Fruit fly (Drosophila melanogaster) whole organism, prepupa: Measurements from ENCODE around the gene CG13309.

Experiments used
- Blimp-1 ChIP-seq: fragments of 200-800 bp; sonication (Bioruptor generic); optimal IDR thresholded peaks from 3 replicates; lab custom pipeline; 2017; ENCODE audit warnings: missing biosample characterization, missing genetic modification characterization, mild to moderate bottlenecking, moderate library complexity, missing genetic modification reagents
- CG10631 ChIP-seq: fragments of 200-800 bp; sonication (Bioruptor generic); optimal IDR thresholded peaks from 2 replicates; lab custom pipeline; 2016; ENCODE audit warnings: missing biosample characterization, missing genetic modification characterization
- CG10669 ChIP-seq: fragments of 200-800 bp; sonication (Bioruptor generic); optimal IDR thresholded peaks from 3 replicates; lab custom pipeline; 2018; ENCODE audit warnings: missing biosample characterization, mild to moderate bottlenecking, missing genetic modification characterization, moderate library complexity
- CG11294 ChIP-seq: fragments of 200-800 bp; sonication (Bioruptor generic); IDR thresholded peaks from 2 replicates; pipeline ENCODE4 v1.3.6; 2022; ENCODE audit warnings: missing biosample characterization, missing genetic modification characterization
- CG11902 ChIP-seq: fragments of 200-800 bp; sonication (Bioruptor generic); optimal IDR thresholded peaks from 3 replicates; lab custom pipeline; 2016; ENCODE audit warnings: missing biosample characterization, missing genetic modification characterization
- CG15336 ChIP-seq: fragments of 200-800 bp; sonication (Bioruptor generic); IDR thresholded peaks from 2 replicates; pipeline ENCODE4 v1.3.6; 2022; ENCODE audit warnings: missing biosample characterization, missing genetic modification characterization
- CG1621 ChIP-seq: fragments of 200-800 bp; sonication (Bioruptor generic); optimal IDR thresholded peaks from 3 replicates; lab custom pipeline; 2018; ENCODE audit warnings: missing biosample characterization, mild to moderate bottlenecking, missing genetic modification characterization
- CG16779 ChIP-seq: fragments of 200-800 bp; sonication (Bioruptor generic); optimal IDR thresholded peaks from 3 replicates; lab custom pipeline; 2017; ENCODE audit warnings: missing biosample characterization, mild to moderate bottlenecking, missing genetic modification characterization
- CG3032 ChIP-seq: fragments of 200-800 bp; optimal IDR thresholded peaks from 2 replicates; lab custom pipeline; 2019; ENCODE audit warnings: missing biosample characterization, mild to moderate bottlenecking, missing genetic modification characterization, moderate library complexity
- CG31627 ChIP-seq: fragments of 200-800 bp; sonication (Bioruptor generic); optimal IDR thresholded peaks from 3 replicates; lab custom pipeline; 2016; ENCODE audit warnings: missing biosample characterization, missing genetic modification characterization
- CG32006 ChIP-seq: fragments of 200-800 bp; sonication (Bioruptor generic); optimal IDR thresholded peaks from 3 replicates; lab custom pipeline; 2017; ENCODE audit warnings: missing biosample characterization, mild to moderate bottlenecking, missing genetic modification characterization
- CG34406 ChIP-seq: fragments of 200-800 bp; sonication (Bioruptor generic); optimal IDR thresholded peaks from 3 replicates; lab custom pipeline; 2016; ENCODE audit warnings: missing biosample characterization, missing genetic modification characterization
- CG3919 ChIP-seq: fragments of 200-800 bp; sonication (Bioruptor generic); optimal IDR thresholded peaks from 3 replicates; lab custom pipeline; 2016; ENCODE audit warnings: missing biosample characterization, missing genetic modification characterization
- CG4318 ChIP-seq: fragments of 200-800 bp; sonication (Bioruptor generic); optimal IDR thresholded peaks from 3 replicates; lab custom pipeline; 2017; ENCODE audit warnings: missing biosample characterization, mild to moderate bottlenecking, missing genetic modification characterization
- CG6276 ChIP-seq: fragments of 200-800 bp; sonication (Bioruptor generic); optimal IDR thresholded peaks from 2 replicates; lab custom pipeline; 2017; ENCODE audit warnings: missing biosample characterization, mild to moderate bottlenecking, missing genetic modification characterization
- CG6792 ChIP-seq: fragments of 200-800 bp; sonication (Bioruptor generic); optimal IDR thresholded peaks from 3 replicates; lab custom pipeline; 2016; ENCODE audit warnings: missing biosample characterization, missing genetic modification characterization
- CG6808 ChIP-seq: fragments of 200-800 bp; sonication (Bioruptor generic); optimal IDR thresholded peaks from 3 replicates; lab custom pipeline; 2017; ENCODE audit warnings: missing biosample characterization, missing genetic modification characterization, mild to moderate bottlenecking, moderate library complexity, missing genetic modification reagents
- CG6854 ChIP-seq: fragments of 200-800 bp; sonication (Bioruptor generic); optimal IDR thresholded peaks from 2 replicates; lab custom pipeline; 2017; ENCODE audit warnings: missing biosample characterization, mild to moderate bottlenecking, missing genetic modification characterization
- CG7368 ChIP-seq: fragments of 200-800 bp; sonication (Bioruptor generic); optimal IDR thresholded peaks from 3 replicates; lab custom pipeline; 2016; ENCODE audit warnings: missing biosample characterization, missing genetic modification characterization
- CG8119 ChIP-seq: fragments of 200-800 bp; sonication (Bioruptor generic); IDR thresholded peaks from 3 replicates; pipeline ENCODE4 v1.3.6; 2022; ENCODE audit warnings: missing biosample characterization, missing genetic modification characterization
- CG8319 ChIP-seq: fragments of 200-800 bp; sonication (Bioruptor generic); optimal IDR thresholded peaks from 3 replicates; lab custom pipeline; 2016; ENCODE audit warnings: missing biosample characterization, missing genetic modification characterization
- CG8632 ChIP-seq: fragments of 200-800 bp; sonication (Bioruptor generic); optimal IDR thresholded peaks from 3 replicates; lab custom pipeline; 2016; ENCODE audit warnings: missing biosample characterization, missing genetic modification characterization
- CG9139 ChIP-seq: fragments of 200-800 bp; sonication (Bioruptor generic); optimal IDR thresholded peaks from 3 replicates; lab custom pipeline; 2017; ENCODE audit warnings: missing biosample characterization, mild to moderate bottlenecking, missing genetic modification characterization
- Eip78C ChIP-seq: fragments of 200-800 bp; sonication (Bioruptor generic); peaks from one replicate; lab custom pipeline; 2016; ENCODE audit warnings: missing biosample characterization, missing genetic modification characterization
- Eip93F ChIP-seq: fragments of 200-800 bp; sonication (Bioruptor generic); optimal IDR thresholded peaks from 2 replicates; lab custom pipeline; 2016; ENCODE audit warnings: missing biosample characterization, mild to moderate bottlenecking, missing genetic modification characterization
- Ets21C ChIP-seq: fragments of 200-800 bp; sonication (Bioruptor generic); optimal IDR thresholded peaks from 3 replicates; lab custom pipeline; 2016; ENCODE audit warnings: missing biosample characterization, missing genetic modification characterization
- Ets96B ChIP-seq: fragments of 200-800 bp; optimal IDR thresholded peaks from 2 replicates; lab custom pipeline; 2019; ENCODE audit warnings: missing biosample characterization, mild to moderate bottlenecking, missing genetic modification characterization, moderate library complexity
- Hr38 ChIP-seq: sonication (Bioruptor generic); optimal IDR thresholded peaks from 2 replicates; lab custom pipeline; 2016; ENCODE audit warnings: missing biosample characterization, missing genetic modification characterization
- Hr4 ChIP-seq: fragments of 200-800 bp; sonication (Bioruptor generic); optimal IDR thresholded peaks from 3 replicates; lab custom pipeline; 2016; ENCODE audit warnings: missing biosample characterization, missing genetic modification characterization
- Lpt ChIP-seq: fragments of 200-800 bp; sonication (Bioruptor generic); optimal IDR thresholded peaks from 3 replicates; lab custom pipeline; 2016; ENCODE audit warnings: missing biosample characterization, missing genetic modification characterization
- Met ChIP-seq: fragments of 200-800 bp; sonication (Bioruptor generic); optimal IDR thresholded peaks from 3 replicates; lab custom pipeline; 2016; ENCODE audit warnings: missing biosample characterization, missing genetic modification characterization
- Sox102F ChIP-seq: fragments of 200-800 bp; sonication (Bioruptor generic); optimal IDR thresholded peaks from 2 replicates; lab custom pipeline; 2016; ENCODE audit warnings: missing biosample characterization, mild to moderate bottlenecking, missing genetic modification characterization
- Sox15 ChIP-seq: fragments of 200-800 bp; sonication (Bioruptor generic); optimal IDR thresholded peaks from 3 replicates; lab custom pipeline; 2016; ENCODE audit warnings: missing biosample characterization, missing genetic modification characterization
- achi ChIP-seq: fragments of 200-800 bp; sonication (Bioruptor generic); optimal IDR thresholded peaks from 3 replicates; lab custom pipeline; 2016; ENCODE audit warnings: missing biosample characterization, missing genetic modification characterization
- acj6 ChIP-seq: fragments of 200-800 bp; sonication (Bioruptor generic); optimal IDR thresholded peaks from 3 replicates; lab custom pipeline; 2016; ENCODE audit warnings: missing biosample characterization, missing genetic modification characterization
- cyc ChIP-seq: fragments of 200-800 bp; sonication (Bioruptor generic); optimal IDR thresholded peaks from 3 replicates; lab custom pipeline; 2016; ENCODE audit warnings: missing biosample characterization, missing genetic modification characterization
- dac ChIP-seq: fragments of 200-800 bp; sonication (Bioruptor generic); optimal IDR thresholded peaks from 2 replicates; lab custom pipeline; 2017; ENCODE audit warnings: missing biosample characterization, mild to moderate bottlenecking, missing genetic modification characterization
- dsx ChIP-seq: fragments of 200-800 bp; optimal IDR thresholded peaks from 3 replicates; lab custom pipeline; 2019; ENCODE audit warnings: missing biosample characterization, mild to moderate bottlenecking, missing genetic modification characterization, moderate library complexity; ENCODE audit not compliant: poor library complexity, severe bottlenecking
- eg ChIP-seq: fragments of 200-800 bp; sonication (Bioruptor generic); IDR thresholded peaks from 3 replicates; pipeline ENCODE4 v1.3.6; 2022; ENCODE audit warnings: missing biosample characterization, missing genetic modification characterization
- esn ChIP-seq: fragments of 200-800 bp; sonication (Bioruptor generic); optimal IDR thresholded peaks from 2 replicates; lab custom pipeline; 2016; ENCODE audit warnings: missing biosample characterization, mild to moderate bottlenecking, missing genetic modification characterization, moderate library complexity
- fd59A ChIP-seq: fragments of 200-800 bp; sonication (Bioruptor generic); optimal IDR thresholded peaks from 2 replicates; lab custom pipeline; 2017; ENCODE audit warnings: missing biosample characterization, mild to moderate bottlenecking, missing genetic modification characterization, missing genetic modification reagents
- fd85E ChIP-seq: fragments of 200-800 bp; sonication (Bioruptor generic); optimal IDR thresholded peaks from 3 replicates; lab custom pipeline; 2016; ENCODE audit warnings: missing biosample characterization, missing genetic modification characterization
- fkh ChIP-seq: fragments of 200-800 bp; sonication (Bioruptor generic); optimal IDR thresholded peaks from 3 replicates; lab custom pipeline; 2017; ENCODE audit warnings: missing biosample characterization, mild to moderate bottlenecking, missing genetic modification characterization, moderate library complexity
- lz ChIP-seq: fragments of 200-800 bp; sonication (Bioruptor generic); optimal IDR thresholded peaks from 3 replicates; lab custom pipeline; 2016; ENCODE audit warnings: missing biosample characterization, missing genetic modification characterization
- pdm3 ChIP-seq: fragments of 200-800 bp; sonication (Bioruptor generic); optimal IDR thresholded peaks from 3 replicates; lab custom pipeline; 2016; ENCODE audit warnings: missing biosample characterization, missing genetic modification characterization
- spab ChIP-seq: fragments of 200-800 bp; sonication (Bioruptor generic); optimal IDR thresholded peaks from 2 replicates; lab custom pipeline; 2017; ENCODE audit warnings: missing biosample characterization, mild to moderate bottlenecking, missing genetic modification characterization, missing genetic modification reagents
- ss ChIP-seq, 2 experiments: fragments of 200-800 bp; sonication (Bioruptor generic); optimal IDR thresholded peaks; 2 replicates in 1 of 2; 3 replicates in 1 of 2; lab custom pipeline; 2017 to 2018; ENCODE audit warnings: mild to moderate bottlenecking in 2 of 2, missing biosample characterization in 2 of 2, missing genetic modification characterization in 2 of 2, moderate library complexity in 1 of 2
- svp ChIP-seq: fragments of 200-800 bp; sonication (Bioruptor generic); peaks from one replicate; lab custom pipeline; 2016; ENCODE audit warnings: missing biosample characterization, missing genetic modification characterization
- topi ChIP-seq: fragments of 200-800 bp; sonication (Bioruptor generic); optimal IDR thresholded peaks from 3 replicates; lab custom pipeline; 2016; ENCODE audit warnings: missing biosample characterization, missing genetic modification characterization
- vri ChIP-seq: fragments of 200-800 bp; sonication (Bioruptor generic); optimal IDR thresholded peaks from 3 replicates; lab custom pipeline; 2016; ENCODE audit warnings: missing biosample characterization, mild to moderate bottlenecking, missing genetic modification characterization

The CG13309 gene

DNA sequence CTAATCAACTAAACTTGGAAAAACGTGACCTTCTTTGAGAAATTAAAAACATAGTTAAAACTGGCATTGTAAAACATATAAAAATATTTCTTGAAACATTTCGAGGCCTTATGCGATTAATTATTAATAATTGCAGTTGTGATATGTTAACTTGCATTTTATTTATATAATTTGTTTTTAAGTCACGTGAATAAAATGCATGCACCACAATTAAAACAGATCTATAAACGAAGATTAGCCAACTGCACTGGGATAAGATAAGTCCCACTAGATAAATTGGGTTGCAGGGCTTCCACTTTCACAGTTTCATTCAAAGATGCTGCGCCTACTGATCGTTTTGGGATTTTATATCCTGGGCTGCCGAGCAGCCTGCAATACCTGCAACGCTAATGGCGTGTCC, at the start of gene CG13309:
TSS of gene CG13309 (plus strand) at position 301 of the 400 bp plus-strand sequence.
- no peak for TF ChIP-seq svp (GFP tag; lab: Kevin White, UChicago)
- no peak for TF ChIP-seq esn (GFP tag; lab: Kevin White, UChicago)

dm6 chr3L:8763037-8763454, 47.1 kb upstream of the CG13309 start:
- no peak for TF ChIP-seq Hr38 (GFP tag; lab: Kevin White, UChicago)
- peak; percentile 67 for TF ChIP-seq Met (GFP tag; lab: Kevin White, UChicago)
- no peak for TF ChIP-seq Eip93F (GFP tag; lab: Kevin White, UChicago)
- TF ChIP-seq esn (GFP tag; lab: Kevin White, UChicago) = no peak
- no peak for TF ChIP-seq CG7368
- TF ChIP-seq pdm3 = peak; percentile 44
- TF ChIP-seq cyc (GFP tag; lab: Kevin White, UChicago) = peak; percentile 27
- TF ChIP-seq Lpt (GFP tag; lab: Kevin White, UChicago) = no peak
- no peak for TF ChIP-seq spab (GFP tag; lab: Kevin White, UChicago)
- TF ChIP-seq CG11294 = no peak
- TF ChIP-seq achi (GFP tag; lab: Kevin White, UChicago) = peak; percentile 58
- peak; percentile 17 for TF ChIP-seq Sox15
- no peak for TF ChIP-seq CG8319 (GFP tag; lab: Kevin White, UChicago)
- peak; percentile 20; the same call in 1 of the 2 replicates for TF ChIP-seq CG15336 (GFP tag; lab: Robert Waterston, UW)
- TF ChIP-seq CG10669 (GFP tag; lab: Kevin White, UChicago) = no peak
- TF ChIP-seq CG31627 = peak; percentile 62
- no peak for TF ChIP-seq Blimp-1 (GFP tag; lab: Kevin White, UChicago)
- no peak for TF ChIP-seq CG16779 (tag; lab: Kevin White, UChicago)
- no peak for TF ChIP-seq CG3919 (GFP tag; lab: Kevin White, UChicago)
- TF ChIP-seq vri (GFP tag; lab: Kevin White, UChicago) = peak; percentile 67
- no peak for TF ChIP-seq fkh
- TF ChIP-seq CG1621 (tag; lab: Kevin White, UChicago) = no peak
- no peak for TF ChIP-seq Ets21C (GFP tag; lab: Kevin White, UChicago)
- peak; percentile 42 for TF ChIP-seq lz (GFP tag; lab: Kevin White, UChicago)
- TF ChIP-seq CG4318 (GFP tag; lab: Kevin White, UChicago) = no peak
- TF ChIP-seq dac = no peak
- peak; percentile 47; the same call in 1 of the 3 replicates for TF ChIP-seq CG8119 (GFP tag; lab: Robert Waterston, UW)
- peak; percentile 48 for TF ChIP-seq CG32006 (GFP tag; lab: Kevin White, UChicago)
- TF ChIP-seq CG6808 (GFP tag; lab: Kevin White, UChicago) = no peak
- peak; percentile 40 for TF ChIP-seq Hr4 (GFP tag; lab: Kevin White, UChicago)
- no peak for TF ChIP-seq CG10631 (GFP tag; lab: Kevin White, UChicago)
- TF ChIP-seq dsx (GFP tag; lab: Kevin White, UChicago) = no peak
- no peak for TF ChIP-seq CG9139 (GFP tag; lab: Kevin White, UChicago)
- TF ChIP-seq CG3032 (tag; lab: Kevin White, UChicago) = no peak
- no peak for TF ChIP-seq svp (GFP tag; lab: Kevin White, UChicago)
- no peak for TF ChIP-seq CG6854 (GFP tag; lab: Kevin White, UChicago)
- no peak for TF ChIP-seq Ets96B (tag; lab: Kevin White, UChicago)
- no peak for TF ChIP-seq Eip78C (GFP tag; lab: Kevin White, UChicago)
- TF ChIP-seq CG34406 (GFP tag; lab: Kevin White, UChicago) = peak; percentile 59
- peak; percentile 34 for TF ChIP-seq CG8632 (GFP tag; lab: Kevin White, UChicago)
- TF ChIP-seq topi (GFP tag; lab: Kevin White, UChicago) = no peak
- peak; percentile 26 for TF ChIP-seq CG6792 (GFP tag; lab: Kevin White, UChicago)
- no peak for TF ChIP-seq ss (GFP tag; optimal IDR thresholded peaks at IDR 0.05; lab: Kevin White, UChicago)
- TF ChIP-seq eg (GFP tag; lab: Robert Waterston, UW) = peak; percentile 53; the same call in 2 of the 3 replicates
- TF ChIP-seq acj6 (GFP tag; lab: Kevin White, UChicago) = peak; percentile 35
- peak; percentile 20 for TF ChIP-seq CG6276 (GFP tag; lab: Kevin White, UChicago)
- TF ChIP-seq Sox102F (GFP tag; lab: Kevin White, UChicago) = peak; percentile 48
- TF ChIP-seq fd85E (GFP tag; lab: Kevin White, UChicago) = no peak
- no peak for TF ChIP-seq fd59A (GFP tag; lab: Kevin White, UChicago)
- TF ChIP-seq CG11902 (GFP tag; lab: Kevin White, UChicago) = peak; percentile 37
